Worm (Caenorhabditis elegans): ENCODE data around the gene F22E5.12.
"Not testable (repeated sequence)": the region's sequence is repeated elsewhere in the genome, so short reads cannot be mapped to it uniquely, and the experiment has no call there.

The F22E5.12 gene

ce11 chrII:2686985-2687675, 40.5 kb upstream of the F22E5.12 start, which contains the start of the genes sup-9 and nspf-1 (continued):
- TF ChIP-seq hpl-2 (GFP tag; optimal IDR thresholded peaks at IDR 0.05) (no peak), irx-1 (tag; optimal IDR thresholded peaks at IDR 0.05) (peak; percentile 44), grh-1 (GFP tag; IDR thresholded peaks at IDR 0.05) (no peak)

DNA sequence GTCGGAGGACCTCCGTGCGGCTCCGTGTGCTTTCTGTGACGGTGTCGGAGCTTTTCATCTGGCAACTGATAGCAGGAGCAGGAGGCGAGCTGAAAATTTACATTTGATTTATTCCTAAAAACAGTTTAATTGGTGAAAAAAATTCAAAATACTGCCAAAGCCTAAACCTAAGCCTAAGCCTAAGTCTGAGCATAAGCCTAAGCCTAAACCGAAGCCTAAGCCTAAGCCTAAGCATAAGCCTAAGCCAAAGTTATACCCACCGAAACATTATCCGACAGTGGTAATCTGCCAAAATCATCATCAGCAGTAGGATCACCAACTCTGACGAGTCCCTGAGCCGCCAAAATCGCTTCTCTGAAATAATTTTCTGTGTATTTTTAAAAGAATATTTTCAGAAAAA, 38.1 kb upstream of the F22E5.12 start:
- no peak for TF ChIP-seq dsc-1 (tag; optimal IDR thresholded peaks at IDR 0.05)
- no peak for TF ChIP-seq zip-4 (GFP tag; optimal IDR thresholded peaks at IDR 0.05)
- TF ChIP-seq pax-3 (tag; optimal IDR thresholded peaks at IDR 0.05): no peak
- TF ChIP-seq elt-2 (tag; optimal IDR thresholded peaks at IDR 0.05): no peak
- no peak for TF ChIP-seq ztf-4 (tag; optimal IDR thresholded peaks at IDR 0.05)
- TF ChIP-seq fos-1 (tag; optimal IDR thresholded peaks at IDR 0.05): no peak
- no peak for TF ChIP-seq snpc-4 (tag; optimal IDR thresholded peaks at IDR 0.05)

DNA sequence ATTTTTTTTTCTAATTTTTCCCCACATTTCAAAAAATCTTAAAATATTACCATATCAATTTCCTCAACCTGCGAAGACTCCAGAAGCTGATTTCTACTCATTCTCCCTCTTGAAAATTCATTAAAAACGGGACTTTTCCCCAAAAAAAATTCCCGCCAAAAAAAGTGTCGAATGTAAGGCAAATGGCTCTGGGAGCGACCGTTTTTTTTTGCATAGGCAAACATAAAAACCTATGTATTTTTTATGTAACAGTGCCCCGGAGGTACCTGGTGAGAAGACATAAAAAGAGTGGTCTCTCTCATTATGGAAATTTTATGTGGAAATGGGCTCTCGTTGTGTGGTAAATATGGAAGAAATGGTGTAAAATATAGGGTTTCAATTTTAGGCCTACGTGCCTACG, 37.6 kb upstream of the F22E5.12 start, which contains the start of gene ceh-87:
Gene ceh-87 (minus strand): TSS at position 101 of the 400 bp plus-strand sequence.
- TF ChIP-seq pag-3 (tag; optimal IDR thresholded peaks at IDR 0.05; ENCODE audit: borderline replicate concordance, insufficient read depth): no peak
- no peak for TF ChIP-seq aly-2 (tag; optimal IDR thresholded peaks at IDR 0.05)

DNA sequence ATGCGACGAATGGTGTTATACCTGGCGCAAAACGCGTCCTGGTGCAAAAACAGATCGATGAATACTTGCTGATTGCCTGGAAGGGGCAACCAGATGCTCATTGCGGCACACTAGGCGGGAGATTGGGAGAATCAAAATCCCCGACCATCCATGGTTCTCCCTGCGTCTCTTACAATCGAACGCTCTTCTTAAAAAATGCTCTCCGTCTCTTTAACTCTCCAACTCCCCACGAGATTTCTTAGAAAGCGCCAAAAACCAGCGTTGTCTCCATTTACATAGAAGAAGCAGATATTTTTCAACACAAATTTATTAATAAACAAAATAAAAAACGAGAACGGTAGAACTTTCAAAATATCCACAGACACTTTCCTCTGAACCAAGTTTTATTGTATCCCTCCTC, 34.5 kb upstream of the F22E5.12 start, which contains the start of gene F34D6.1:
Gene F34D6.1 (minus strand): TSS at position 101 of the 400 bp plus-strand sequence.
- TF ChIP-seq hlh-17 (GFP tag; optimal IDR thresholded peaks at IDR 0.05; ENCODE audit: borderline replicate concordance): no peak

ce11 chrII:2677534-2678168, 31.0 kb upstream of the F22E5.12 start, which contains the start of gene F22E5.17:
TSS of gene F22E5.17 (plus strand) at chrII:2678041.
- peak in 1 of 2 experiments; percentile 10 for TF ChIP-seq lin-35 (GFP tag; optimal IDR thresholded peaks at IDR 0.05)
- TF ChIP-seq tlp-1 (tag; optimal IDR thresholded peaks at IDR 0.05): peak; percentile 76
- TF ChIP-seq C16A3.4 (tag; optimal IDR thresholded peaks at IDR 0.05): no peak
- TF ChIP-seq pqm-1 (tag; optimal IDR thresholded peaks at IDR 0.05): peak; percentile 69
- TF ChIP-seq elt-2 (tag; optimal IDR thresholded peaks at IDR 0.05): peak; percentile 93
- TF ChIP-seq dsc-1 (tag; optimal IDR thresholded peaks at IDR 0.05): no peak

- TF ChIP-seq unc-86 (tag; optimal IDR thresholded peaks at IDR 0.05); ceh-8 (GFP tag; optimal IDR thresholded peaks at IDR 0.05); lin-14 (GFP tag; optimal IDR thresholded peaks at IDR 0.05): not testable (repeated sequence)
Observed at ce11 chrII:2673534-2673933, 26.9 kb upstream of the F22E5.12 start, which contains the start of the genes F22E5.20 and F22E5.1. TSS of gene F22E5.20 (minus strand) at chrII:2673634. TSS of gene F22E5.1 (plus strand) at chrII:2673775.

DNA sequence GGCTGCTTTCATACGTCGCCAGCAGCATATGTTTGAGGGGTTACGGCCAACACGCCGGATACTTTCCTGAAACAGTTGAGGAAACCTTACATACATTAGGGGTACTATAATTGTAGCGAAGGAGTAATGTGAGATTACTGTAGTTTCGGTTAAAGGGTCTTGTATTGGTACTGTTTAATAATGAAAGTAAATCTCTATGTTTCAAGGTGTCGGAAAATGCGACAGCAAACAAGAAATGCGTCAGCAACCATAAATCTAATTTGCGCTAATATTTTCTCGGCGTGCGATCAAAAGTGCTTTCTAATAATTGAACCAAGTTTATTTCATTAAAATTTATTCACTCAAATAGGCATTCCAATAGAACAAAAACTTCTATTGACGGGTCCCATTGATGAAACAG, 25.7 kb upstream of the F22E5.12 start, which contains the start of gene sri-57:
Gene sri-57 (minus strand): TSS at position 101 of the 400 bp plus-strand sequence.
- TF ChIP-seq snpc-4 (tag; optimal IDR thresholded peaks at IDR 0.05); Y116A8C.19 (tag; optimal IDR thresholded peaks at IDR 0.05; ENCODE audit: borderline replicate concordance); tbx-2 (tag; optimal IDR thresholded peaks at IDR 0.05): not testable (repeated sequence)

DNA sequence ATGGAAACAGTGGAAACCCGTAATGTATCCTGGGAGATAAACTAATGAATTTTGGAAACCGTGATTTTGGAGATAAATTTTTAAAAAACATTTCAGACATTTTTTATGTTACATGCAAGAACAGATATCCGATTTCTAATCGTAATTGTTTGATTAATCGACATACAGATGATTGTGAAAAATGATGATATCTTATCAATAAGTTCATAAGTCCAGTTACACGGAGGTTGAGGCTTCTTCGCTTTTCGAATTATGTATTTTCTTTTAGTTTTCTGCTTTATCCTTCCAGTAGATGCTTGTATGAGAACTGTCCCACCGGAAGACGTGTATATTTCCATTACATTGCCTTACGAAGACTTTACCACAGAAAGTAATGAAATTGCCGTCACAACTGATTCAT, 18.9 kb upstream of the F22E5.12 start, which contains the start of gene F22E5.22:
Gene F22E5.22 (plus strand): TSS at position 301 of the 400 bp plus-strand sequence.
- TF ChIP-seq aly-2 (tag; optimal IDR thresholded peaks at IDR 0.05): no peak
- no peak for TF ChIP-seq hpl-2 (GFP tag; optimal IDR thresholded peaks at IDR 0.05)
- no peak for TF ChIP-seq nhr-76 (tag; optimal IDR thresholded peaks at IDR 0.05)
- TF ChIP-seq jun-1 (tag; optimal IDR thresholded peaks at IDR 0.05): no peak
- no peak for TF ChIP-seq ets-5 (GFP tag; IDR thresholded peaks at IDR 0.05)
- TF ChIP-seq ztf-4 (tag; optimal IDR thresholded peaks at IDR 0.05): no peak
- no peak for TF ChIP-seq ceh-88 (GFP tag; IDR thresholded peaks at IDR 0.05)
